Worm (Caenorhabditis elegans) whole organism, L3 larva: ENCODE data around the gene dyci-1.
A peak's percentile ranks its signal among the peaks of the same experiment; 100 is the strongest.

ENCODE experiments used
- ceh-28 ChIP-seq: fragments of 150-350 bp; optimal IDR thresholded peaks from 2 replicates; lab custom pipeline; 2014; ENCODE audit warnings: missing biosample characterization, missing genetic modification reagents, missing genetic modification characterization
- elt-2 ChIP-seq: sonication (generic microtip); optimal IDR thresholded peaks from 2 replicates; lab custom pipeline; 2016; ENCODE audit warnings: missing genetic modification reagents, mild to moderate bottlenecking, missing genetic modification characterization, missing compliant biosample characterization
- fos-1 ChIP-seq: fragments of 150-350 bp; optimal IDR thresholded peaks from 2 replicates; lab custom pipeline; 2014; ENCODE audit warnings: missing biosample characterization, missing genetic modification characterization
- hmg-11 ChIP-seq: sonication (generic microtip); optimal IDR thresholded peaks from 2 replicates; lab custom pipeline; 2016; ENCODE audit warnings: missing genetic modification characterization, missing compliant biosample characterization
- mdl-1 ChIP-seq: fragments of 150-350 bp; optimal IDR thresholded peaks from 2 replicates; lab custom pipeline; 2014; ENCODE audit warnings: missing biosample characterization, missing genetic modification characterization
- nhr-11 ChIP-seq: fragments of 150-350 bp; optimal IDR thresholded peaks from 2 replicates; lab custom pipeline; 2014; ENCODE audit warnings: missing biosample characterization, missing genetic modification characterization
- nhr-76 ChIP-seq: fragments of 150-350 bp; sonication (generic microtip); optimal IDR thresholded peaks from 5 replicates; lab custom pipeline; 2014; ENCODE audit warnings: missing biosample characterization, missing genetic modification characterization
- zag-1 ChIP-seq: fragments of 150-350 bp; optimal IDR thresholded peaks from 2 replicates; lab custom pipeline; 2014; ENCODE audit warnings: missing biosample characterization, missing genetic modification characterization
- ztf-11 ChIP-seq: fragments of 150-350 bp; optimal IDR thresholded peaks from 2 replicates; lab custom pipeline; 2014; ENCODE audit warnings: missing biosample characterization, missing genetic modification characterization

ce11 chrIV:6756374-6756773, 28.7 kb downstream of the dyci-1 start:
- peak; percentile 47 for TF ChIP-seq zag-1 (tag; lab: Kevin White, UChicago)
- peak; percentile 58 for TF ChIP-seq ceh-28 (tag; lab: Kevin White, UChicago)
- TF ChIP-seq elt-2 (tag; lab: Kevin White, UChicago), result peak; percentile 72
- no peak for TF ChIP-seq ztf-11 (tag; lab: Kevin White, UChicago)
- TF ChIP-seq nhr-11 (tag; lab: Kevin White, UChicago), result no peak
- no peak for TF ChIP-seq mdl-1 (tag; lab: Kevin White, UChicago)
- no peak for TF ChIP-seq nhr-76 (tag; lab: Kevin White, UChicago)
- TF ChIP-seq hmg-11 (tag; lab: Kevin White, UChicago), result peak; percentile 95
- TF ChIP-seq fos-1 (tag; lab: Kevin White, UChicago), result no peak
